Fruit fly (Drosophila melanogaster): Measurements from ENCODE around the gene CG15317.

The CG15317 gene

dm6 chrX:9579918-9580521 is 23.7 kb upstream of the CG15317 start, which contains the start of gene LPCAT (continued):
- TF ChIP-seq CG7987 (GFP tag; optimal IDR thresholded peaks at IDR 0.05) (peak; percentile 80), CG3163 (GFP tag; optimal IDR thresholded peaks at IDR 0.05) (peak; percentile 37), CG17612 (GFP tag; IDR thresholded peaks at IDR 0.05) (0 out of 2 replicates have a peak, but pooled peaks have one; percentile 49), Hr39 (optimal IDR thresholded peaks at IDR 0.05) (no peak), Nf-YB (GFP tag; optimal IDR thresholded peaks at IDR 0.05) (no peak), Fer3 (tag; optimal IDR thresholded peaks at IDR 0.05) (peak; percentile 77), CG15073 (GFP tag; optimal IDR thresholded peaks at IDR 0.05) (no peak), sim (GFP tag; IDR thresholded peaks at IDR 0.05) (no peak), stc (GFP tag; IDR thresholded peaks at IDR 0.05) (peak; percentile 32; the same call in 1 of the 2 replicates), Abd-B (GFP tag; optimal IDR thresholded peaks at IDR 0.05) (peak; percentile 78), nerfin-1 (tag; optimal IDR thresholded peaks at IDR 0.05) (peak; percentile 46), jigr1 (GFP tag; IDR thresholded peaks at IDR 0.05) (0 out of 3 replicates have a peak, but pooled peaks have one; percentile 52), Usf (GFP tag; optimal IDR thresholded peaks at IDR 0.05) (peak; percentile 55), Ets97D (GFP tag; optimal IDR thresholded peaks at IDR 0.05) (peak; percentile 91), fu2 (GFP tag; optimal IDR thresholded peaks at IDR 0.05) (peak; percentile 70), CG3407 (GFP tag; optimal IDR thresholded peaks at IDR 0.05) (no peak), shn (GFP tag; optimal IDR thresholded peaks at IDR 0.05) (peak; percentile 56), kni (GFP tag; optimal IDR thresholded peaks at IDR 0.05) (no peak), CG43689 (GFP tag; IDR thresholded peaks at IDR 0.05) (peak; percentile 37; the same call in 1 of the 2 replicates), CG5953 (GFP tag; IDR thresholded peaks at IDR 0.05) (no peak), hbn (GFP tag; IDR thresholded peaks at IDR 0.05; ENCODE audit: partially characterized antibody) (peak; percentile 83), cwo (GFP tag; optimal IDR thresholded peaks at IDR 0.05) (peak; percentile 98), CG8924 (tag; optimal IDR thresholded peaks at IDR 0.05) (no peak), Mrtf (GFP tag; IDR thresholded peaks at IDR 0.05) (peak; percentile 66; the same call in 1 of the 3 replicates), CG31388 (GFP tag; optimal IDR thresholded peaks at IDR 0.05) (peak; percentile 47), so (GFP tag; IDR thresholded peaks at IDR 0.05) (no peak; the same call in 2 of the 3 replicates), croc (GFP tag; conservative IDR thresholded peaks at IDR 0.05) (peak; percentile 56), pfk (GFP tag; optimal IDR thresholded peaks at IDR 0.05) (peak; percentile 8), sc (optimal IDR thresholded peaks at IDR 0.05) (no peak), sc (GFP tag; optimal IDR thresholded peaks at IDR 0.05) (no peak), row (GFP tag; IDR thresholded peaks at IDR 0.05) (peak; percentile 65), MESR4 (GFP tag; optimal IDR thresholded peaks at IDR 0.05) (peak; percentile 25), CG10543 (GFP tag; optimal IDR thresholded peaks at IDR 0.05) (peak; percentile 7), esg (GFP tag; conservative IDR thresholded peaks at IDR 0.05) (peak; percentile 71), lola (GFP tag; optimal IDR thresholded peaks at IDR 0.05) (peak in 2 of 3 experiments; percentile 27 to 36), Kr (GFP tag; optimal IDR thresholded peaks at IDR 0.05) (no peak), Poxn (GFP tag; IDR thresholded peaks at IDR 0.05) (0 out of 2 replicates have a peak, but pooled peaks have one; percentile 32), CG2129 (GFP tag; IDR thresholded peaks at IDR 0.05; ENCODE audit: partially characterized antibody) (peak; percentile 59; the same call in 1 of the 2 replicates), her (GFP tag; optimal IDR thresholded peaks at IDR 0.05) (peak; percentile 61), MTF-1 (GFP tag; optimal IDR thresholded peaks at IDR 0.05; ENCODE audit: borderline replicate concordance) (peak; percentile 19), Taf1 (GFP tag; IDR thresholded peaks at IDR 0.05) (peak; percentile 42; the same call in 1 of the 2 replicates), CG5180 (GFP tag; optimal IDR thresholded peaks at IDR 0.05) (peak; percentile 11), CG16813 (GFP tag; IDR thresholded peaks at IDR 0.05; ENCODE audit: partially characterized antibody) (peak; percentile 84), btn (GFP tag; optimal IDR thresholded peaks at IDR 0.05) (peak; percentile 12), CG34376 (GFP tag; optimal IDR thresholded peaks at IDR 0.05) (peak; percentile 56), en (GFP tag; optimal IDR thresholded peaks at IDR 0.05) (no peak), NC2β (GFP tag; optimal IDR thresholded peaks at IDR 0.05) (peak; percentile 29), Lim3 (GFP tag; IDR thresholded peaks at IDR 0.05) (no peak), fd3F (GFP tag; optimal IDR thresholded peaks at IDR 0.05) (peak; percentile 23)

All from whole organism, embryonic.